Worm (Caenorhabditis elegans) whole organism, L2 larva: ENCODE data around the gene F49H12.7.

ENCODE experiments used
- skn-1 ChIP-seq: sonication (generic microtip); optimal IDR thresholded peaks from 2 replicates; lab custom pipeline; 2017; ENCODE audit warnings: missing biosample characterization, missing genetic modification characterization
- sma-9 ChIP-seq, 2 experiments: fragments of 150-350 bp in 1 of 2; sonication (generic microtip) in 1 of 2; optimal IDR thresholded peaks; 2 replicates each; lab custom pipeline; 2014 to 2016; ENCODE audit warnings: missing genetic modification characterization in 2 of 2, mild to moderate bottlenecking in 1 of 2, missing biosample characterization in 1 of 2, missing compliant biosample characterization in 1 of 2, missing genetic modification reagents in 1 of 2, moderate library complexity in 1 of 2

DNA sequence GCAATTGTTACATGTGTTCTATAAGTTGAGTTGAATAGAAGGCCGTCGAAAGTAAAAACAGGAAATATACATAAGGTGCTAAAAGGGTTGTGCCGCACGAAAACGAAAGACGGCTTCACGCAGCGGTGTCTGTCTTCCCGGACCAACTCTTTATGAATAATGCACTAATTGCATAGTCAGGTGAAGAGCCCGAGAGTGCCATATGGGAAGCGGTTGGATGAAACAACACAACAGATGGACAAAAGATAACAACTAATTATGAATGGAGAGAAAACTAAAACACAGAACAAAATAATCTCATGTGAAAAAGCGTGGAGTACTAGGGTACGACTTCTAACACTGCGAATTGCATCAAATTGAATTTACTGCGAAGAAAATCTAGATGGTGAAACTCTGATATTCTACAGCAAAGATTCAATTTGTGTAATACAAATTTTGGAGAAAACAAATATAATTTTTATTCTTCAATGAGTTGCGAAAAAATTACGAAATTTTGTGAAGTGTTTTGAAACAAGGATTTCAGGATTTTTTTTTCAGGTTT is 15.9 kb upstream of the F49H12.7 start:
- no peak for TF ChIP-seq sma-9 (GFP tag; optimal IDR thresholded peaks at IDR 0.05; lab: Kevin White, UChicago)
- TF ChIP-seq sma-9 (tag; optimal IDR thresholded peaks at IDR 0.05; lab: Kevin White, UChicago): no peak
- no peak for TF ChIP-seq skn-1 (tag; lab: Kevin White, UChicago)
